Fruit fly (Drosophila melanogaster) whole organism, embryonic: ENCODE data around the gene Ns1.

Source experiments
- Adf1 ChIP-seq: fragments of 200-800 bp; sonication (Bioruptor generic); IDR thresholded peaks from 2 replicates; pipeline ENCODE4 v1.3.6; 2022; ENCODE audit warnings: missing biosample characterization, missing genetic modification characterization
- Atf3 ChIP-seq: fragments of 200-800 bp; sonication (Bioruptor generic); optimal IDR thresholded peaks from 3 replicates; lab custom pipeline; 2016; ENCODE audit warnings: missing biosample characterization, missing genetic modification characterization
- BtbVII ChIP-seq: fragments of 200-800 bp; sonication (Bioruptor generic); optimal IDR thresholded peaks from 3 replicates; lab custom pipeline; 2017; ENCODE audit warnings: missing biosample characterization, mild to moderate bottlenecking, missing genetic modification characterization
- CG10274 ChIP-seq: fragments of 200-800 bp; sonication (Bioruptor generic); optimal IDR thresholded peaks from 3 replicates; lab custom pipeline; 2017; ENCODE audit warnings: missing biosample characterization, mild to moderate bottlenecking, missing genetic modification characterization
- CG10321 ChIP-seq: fragments of 200-800 bp; sonication (Bioruptor generic); IDR thresholded peaks from 2 replicates; pipeline ENCODE4 v1.3.6; 2022; ENCODE audit warnings: missing biosample characterization, missing genetic modification characterization
- CG10565 ChIP-seq: fragments of 200-800 bp; sonication (Bioruptor generic); optimal IDR thresholded peaks from 3 replicates; lab custom pipeline; 2016; ENCODE audit warnings: missing biosample characterization, mild to moderate bottlenecking, missing genetic modification characterization
- CG11247 ChIP-seq: fragments of 200-800 bp; sonication (Bioruptor generic); IDR thresholded peaks from 2 replicates; pipeline ENCODE4 v1.3.6; 2022; ENCODE audit warnings: missing biosample characterization, missing genetic modification characterization
- CG11560 ChIP-seq: fragments of 200-800 bp; sonication (Bioruptor generic); IDR thresholded peaks from 3 replicates; pipeline ENCODE4 v1.3.6; 2022; ENCODE audit warnings: missing biosample characterization, missing genetic modification characterization
- CG1529 ChIP-seq: fragments of 200-800 bp; sonication (Bioruptor generic); optimal IDR thresholded peaks from 3 replicates; lab custom pipeline; 2018; ENCODE audit warnings: missing biosample characterization, missing genetic modification characterization
- CG16815 ChIP-seq: fragments of 200-800 bp; sonication (Bioruptor generic); optimal IDR thresholded peaks from 3 replicates; lab custom pipeline; 2017; ENCODE audit warnings: missing biosample characterization, mild to moderate bottlenecking, missing genetic modification characterization
- CG17829 ChIP-seq: fragments of 200-800 bp; optimal IDR thresholded peaks from 2 replicates; lab custom pipeline; 2019; ENCODE audit warnings: missing biosample characterization, mild to moderate bottlenecking, missing genetic modification characterization, moderate library complexity
- CG18476 ChIP-seq: fragments of 200-800 bp; sonication (Bioruptor generic); optimal IDR thresholded peaks from 2 replicates; lab custom pipeline; 2016; ENCODE audit warnings: missing biosample characterization, mild to moderate bottlenecking, missing genetic modification characterization
- CG2678 ChIP-seq: fragments of 200-800 bp; sonication (Bioruptor generic); optimal IDR thresholded peaks from 3 replicates; lab custom pipeline; 2019; ENCODE audit warnings: missing biosample characterization, mild to moderate bottlenecking, missing genetic modification characterization, moderate library complexity
- CG2712 ChIP-seq: fragments of 200-800 bp; optimal IDR thresholded peaks from 3 replicates; lab custom pipeline; 2019; ENCODE audit warnings: missing biosample characterization, mild to moderate bottlenecking, missing genetic modification characterization, moderate library complexity
- CG31224 ChIP-seq: fragments of 200-800 bp; sonication (Bioruptor generic); IDR thresholded peaks from 2 replicates; pipeline ENCODE4 v1.3.6; 2022; ENCODE audit warnings: missing biosample characterization, missing genetic modification characterization
- CG34376 ChIP-seq: fragments of 200-800 bp; sonication (Bioruptor generic); optimal IDR thresholded peaks from 2 replicates; lab custom pipeline; 2018; ENCODE audit warnings: missing biosample characterization, mild to moderate bottlenecking, missing genetic modification characterization
- CG42726 ChIP-seq: fragments of 200-800 bp; sonication (Bioruptor generic); IDR thresholded peaks from 2 replicates; pipeline ENCODE4 v1.3.6; 2022; ENCODE audit warnings: missing biosample characterization, missing genetic modification characterization; ENCODE audit not compliant: partially characterized antibody
- CG6272 ChIP-seq: fragments of 200-800 bp; sonication (Bioruptor generic); IDR thresholded peaks from 2 replicates; pipeline ENCODE4 v1.3.6; 2022; ENCODE audit warnings: missing biosample characterization, missing genetic modification characterization
- CG8089 ChIP-seq: fragments of 200-800 bp; sonication (Bioruptor generic); optimal IDR thresholded peaks from 3 replicates; lab custom pipeline; 2016; ENCODE audit warnings: missing biosample characterization, missing genetic modification characterization
- D ChIP-seq, 2 experiments: fragments of 200-800 bp in 1 of 2; fragments of >200 bp in 1 of 2; sonication (Bioruptor generic) in 1 of 2; optimal IDR thresholded peaks; 2 replicates in 1 of 2; 3 replicates in 1 of 2; lab custom pipeline; 2017; ENCODE audit warnings: mild to moderate bottlenecking in 1 of 2, missing biosample characterization in 1 of 2, missing genetic modification characterization in 1 of 2, missing genetic modification reagents in 1 of 2
- HmgD ChIP-seq: fragments of 200-800 bp; sonication (Bioruptor generic); optimal IDR thresholded peaks from 3 replicates; lab custom pipeline; 2016; ENCODE audit warnings: missing biosample characterization, missing genetic modification characterization
- Hmx ChIP-seq: fragments of 200-800 bp; sonication (Bioruptor generic); optimal IDR thresholded peaks from 2 replicates; lab custom pipeline; 2016; ENCODE audit warnings: missing biosample characterization, missing genetic modification characterization
- Kr ChIP-seq: fragments of 200-800 bp; sonication (Bioruptor generic); optimal IDR thresholded peaks from 2 replicates; lab custom pipeline; 2017; ENCODE audit warnings: missing biosample characterization, mild to moderate bottlenecking, missing genetic modification characterization
- Lpt ChIP-seq: fragments of >200 bp; optimal IDR thresholded peaks from 2 replicates; lab custom pipeline; 2018; ENCODE audit warnings: missing biosample characterization, missing genetic modification characterization
- MBD-R2 ChIP-seq: fragments of 200-800 bp; sonication (Bioruptor generic); IDR thresholded peaks from 2 replicates; pipeline ENCODE4 v1.3.6; 2022; ENCODE audit warnings: missing biosample characterization, missing genetic modification characterization
- Meics ChIP-seq: fragments of 200-800 bp; sonication (Bioruptor generic); optimal IDR thresholded peaks from 2 replicates; lab custom pipeline; 2017; ENCODE audit warnings: missing biosample characterization, mild to moderate bottlenecking, missing genetic modification characterization
- Opbp ChIP-seq: fragments of 200-800 bp; sonication (Bioruptor generic); IDR thresholded peaks from 3 replicates; pipeline ENCODE4 v1.3.6; 2022; ENCODE audit warnings: missing biosample characterization, missing genetic modification characterization; ENCODE audit not compliant: partially characterized antibody
- Rx ChIP-seq: fragments of 200-800 bp; sonication (Bioruptor generic); IDR thresholded peaks from 2 replicates; pipeline ENCODE4 v1.3.6; 2022; ENCODE audit warnings: missing biosample characterization, missing genetic modification characterization
- Scr ChIP-seq: fragments of 200-800 bp; sonication (Bioruptor generic); IDR thresholded peaks from 2 replicates; pipeline ENCODE4 v1.3.6; 2022; ENCODE audit warnings: missing biosample characterization, missing genetic modification characterization; ENCODE audit not compliant: partially characterized antibody
- Sin3A ChIP-seq: fragments of >200 bp; optimal IDR thresholded peaks from 2 replicates; lab custom pipeline; 2018
- Sox102F ChIP-seq: fragments of 200-800 bp; sonication (Bioruptor generic); optimal IDR thresholded peaks from 2 replicates; lab custom pipeline; 2018; ENCODE audit warnings: missing biosample characterization, mild to moderate bottlenecking, missing genetic modification characterization, moderate library complexity
- Sry-δ ChIP-seq: fragments of 200-800 bp; sonication (Bioruptor generic); optimal IDR thresholded peaks from 2 replicates; lab custom pipeline; 2016; ENCODE audit warnings: missing biosample characterization, missing genetic modification characterization
- ara ChIP-seq: fragments of 200-800 bp; sonication (Bioruptor generic); IDR thresholded peaks from 2 replicates; pipeline ENCODE4 v1.3.6; 2022; ENCODE audit warnings: missing biosample characterization, missing genetic modification characterization
- ase ChIP-seq: fragments of 200-800 bp; sonication (Bioruptor generic); IDR thresholded peaks from 3 replicates; pipeline ENCODE4 v1.3.6; 2022; ENCODE audit warnings: missing biosample characterization, missing genetic modification characterization
- cad ChIP-seq: fragments of >200 bp; optimal IDR thresholded peaks from 2 replicates; lab custom pipeline; 2017; ENCODE audit warnings: missing biosample characterization, missing genetic modification characterization
- chn ChIP-seq: fragments of 200-800 bp; sonication (Bioruptor generic); optimal IDR thresholded peaks from 2 replicates; lab custom pipeline; 2016; ENCODE audit warnings: missing biosample characterization, missing genetic modification characterization
- dmrt99B ChIP-seq: fragments of 200-800 bp; sonication (Bioruptor generic); optimal IDR thresholded peaks from 2 replicates; lab custom pipeline; 2018; ENCODE audit warnings: missing biosample characterization, mild to moderate bottlenecking, missing genetic modification characterization, moderate library complexity
- gcm ChIP-seq: fragments of 200-800 bp; sonication (Bioruptor generic); optimal IDR thresholded peaks from 2 replicates; lab custom pipeline; 2019; ENCODE audit warnings: missing biosample characterization, mild to moderate bottlenecking, missing genetic modification characterization, moderate library complexity
- lov ChIP-seq, 2 experiments: fragments of 200-800 bp in 1 of 2; fragments of >200 bp in 1 of 2; sonication (Bioruptor generic) in 1 of 2; IDR thresholded peaks in 1 of 2; optimal IDR thresholded peaks in 1 of 2; 2 replicates in 1 of 2; 3 replicates in 1 of 2; pipeline versions ENCODE4 v1.3.6 to Lab custom; 2017 to 2022; ENCODE audit warnings: missing biosample characterization in 1 of 2, missing genetic modification characterization in 1 of 2
- odd ChIP-seq: fragments of 200-800 bp; sonication (Bioruptor generic); optimal IDR thresholded peaks from 2 replicates; lab custom pipeline; 2017; ENCODE audit warnings: missing biosample characterization, mild to moderate bottlenecking, missing genetic modification characterization
- pb ChIP-seq: fragments of 200-800 bp; sonication (Bioruptor generic); optimal IDR thresholded peaks from 3 replicates; lab custom pipeline; 2016; ENCODE audit warnings: missing biosample characterization, missing genetic modification characterization
- pros ChIP-seq: fragments of 200-800 bp; sonication (Bioruptor generic); optimal IDR thresholded peaks from 3 replicates; lab custom pipeline; 2019; ENCODE audit warnings: missing biosample characterization, mild to moderate bottlenecking, missing genetic modification characterization, moderate library complexity
- pum ChIP-seq: fragments of 200-800 bp; sonication (Bioruptor generic); optimal IDR thresholded peaks from 2 replicates; lab custom pipeline; 2016; ENCODE audit warnings: missing biosample characterization, missing genetic modification characterization
- ranshi ChIP-seq: fragments of 200-800 bp; sonication (Bioruptor generic); IDR thresholded peaks from 2 replicates; pipeline ENCODE4 v1.3.6; 2022; ENCODE audit warnings: missing biosample characterization, missing genetic modification characterization
- salm ChIP-seq: fragments of 200-800 bp; sonication (Bioruptor generic); optimal IDR thresholded peaks from 2 replicates; lab custom pipeline; 2018; ENCODE audit warnings: missing biosample characterization, mild to moderate bottlenecking, missing genetic modification characterization
- scrt ChIP-seq: fragments of 200-800 bp; sonication (Bioruptor generic); optimal IDR thresholded peaks from 2 replicates; lab custom pipeline; 2018; ENCODE audit warnings: missing biosample characterization, mild to moderate bottlenecking, missing genetic modification characterization, moderate library complexity
- sim ChIP-seq: fragments of 200-800 bp; sonication (Bioruptor generic); IDR thresholded peaks from 2 replicates; pipeline ENCODE4 v1.3.6; 2022; ENCODE audit warnings: missing biosample characterization, missing genetic modification characterization
- sug ChIP-seq: fragments of 200-800 bp; optimal IDR thresholded peaks from 2 replicates; lab custom pipeline; 2019; ENCODE audit warnings: missing biosample characterization, mild to moderate bottlenecking, missing genetic modification characterization, moderate library complexity
- twi ChIP-seq: fragments of 200-800 bp; optimal IDR thresholded peaks from 2 replicates; lab custom pipeline; 2019; ENCODE audit warnings: missing biosample characterization, mild to moderate bottlenecking, missing genetic modification characterization, moderate library complexity
- zen ChIP-seq: fragments of 200-800 bp; sonication (Bioruptor generic); optimal IDR thresholded peaks from 3 replicates; lab custom pipeline; 2018; ENCODE audit warnings: missing biosample characterization, mild to moderate bottlenecking, missing genetic modification characterization, moderate library complexity
- zfh2 ChIP-seq: fragments of 200-800 bp; sonication (Bioruptor generic); optimal IDR thresholded peaks from 2 replicates; lab custom pipeline; 2016; ENCODE audit warnings: missing biosample characterization, missing genetic modification characterization

Gene Ns1

DNA sequence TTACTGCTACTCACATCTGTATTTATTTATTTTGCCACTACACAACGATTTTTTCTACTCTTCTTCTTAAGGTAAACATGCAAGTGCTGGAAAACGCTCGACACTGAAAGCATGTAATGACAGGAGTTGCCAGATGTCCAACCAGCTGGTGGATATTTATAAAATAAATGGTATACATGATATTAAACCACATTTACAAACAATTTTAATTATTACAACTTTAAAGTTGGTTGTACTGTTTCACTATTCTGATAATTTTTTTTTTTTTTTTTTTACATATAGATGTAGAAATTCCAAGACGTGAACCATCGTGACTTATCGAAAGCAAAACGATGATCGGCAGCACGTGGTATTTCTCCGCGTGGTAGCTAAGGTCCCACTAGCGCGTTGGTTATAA lies 7.4 kb upstream of the Ns1 start, which contains the start of the genes Keap1 and kuk (continued):
- TF ChIP-seq sim (GFP tag; lab: Robert Waterston, UW) = no peak
- peak; percentile 34 for TF ChIP-seq zen (tag; lab: Kevin White, UChicago)
- TF ChIP-seq sug (tag; lab: Kevin White, UChicago) = peak; percentile 33
- peak; percentile 68 for TF ChIP-seq CG18476 (GFP tag; lab: Kevin White, UChicago)
- peak; percentile 13; the same call in 1 of the 3 replicates for TF ChIP-seq CG11560 (tag; lab: Robert Waterston, UW)
- TF ChIP-seq dmrt99B (tag; lab: Kevin White, UChicago) = no peak
- TF ChIP-seq ase = no peak
- TF ChIP-seq CG31224 (GFP tag; lab: Robert Waterston, UW) = 0 out of 2 replicates have a peak, but pooled peaks have one; percentile 32
- peak; percentile 22 for TF ChIP-seq Sox102F
- TF ChIP-seq Hmx = no peak
- no peak for TF ChIP-seq CG34376
- no peak for TF ChIP-seq cad
- TF ChIP-seq Adf1 (GFP tag; lab: Robert Waterston, UW) = no peak
- peak; percentile 61 for TF ChIP-seq CG11247
- TF ChIP-seq CG16815 (GFP tag; lab: Kevin White, UChicago) = peak; percentile 16
- no peak for TF ChIP-seq HmgD (GFP tag; lab: Kevin White, UChicago)
- TF ChIP-seq MBD-R2 (GFP tag; lab: Robert Waterston, UW) = peak; percentile 42
- TF ChIP-seq ranshi (GFP tag; lab: Robert Waterston, UW) = peak; percentile 67
- TF ChIP-seq pum (GFP tag; lab: Kevin White, UChicago) = peak; percentile 63
- peak; percentile 73 for TF ChIP-seq Sry-δ (GFP tag; lab: Kevin White, UChicago)
- TF ChIP-seq twi (tag; lab: Kevin White, UChicago) = no peak
- peak; percentile 62 for TF ChIP-seq CG2712 (tag; lab: Kevin White, UChicago)
- no peak for TF ChIP-seq Lpt (GFP tag; lab: Kevin White, UChicago)
- peak; percentile 43 for TF ChIP-seq CG17829 (tag; lab: Kevin White, UChicago)
- TF ChIP-seq pb (GFP tag; lab: Kevin White, UChicago) = peak; percentile 17
- no peak for TF ChIP-seq gcm (GFP tag; lab: Kevin White, UChicago)
- no peak for TF ChIP-seq CG10274 (GFP tag; lab: Kevin White, UChicago)
- TF ChIP-seq CG1529 (GFP tag; lab: Kevin White, UChicago) = no peak
- TF ChIP-seq Sin3A (lab: Kevin White, UChicago) = peak; percentile 85
- peak; percentile 24 for TF ChIP-seq CG8089 (GFP tag; lab: Kevin White, UChicago)
- peak; percentile 88 for TF ChIP-seq Scr (GFP tag; lab: Robert Waterston, UW)
- peak; percentile 56 for TF ChIP-seq zfh2 (GFP tag; lab: Kevin White, UChicago)
- TF ChIP-seq odd (GFP tag; lab: Kevin White, UChicago) = no peak
- peak; percentile 35 for TF ChIP-seq scrt
- TF ChIP-seq ara (GFP tag; lab: Robert Waterston, UW) = 0 out of 2 replicates have a peak, but pooled peaks have one; percentile 8
- peak; percentile 84 for TF ChIP-seq CG42726 (GFP tag; lab: Robert Waterston, UW)
- peak; percentile 46; the same call in 1 of the 2 replicates for TF ChIP-seq CG6272 (GFP tag; lab: Robert Waterston, UW)
- TF ChIP-seq D (optimal IDR thresholded peaks at IDR 0.05; lab: Kevin White, UChicago) = no peak
- no peak for TF ChIP-seq D (GFP tag; optimal IDR thresholded peaks at IDR 0.05; lab: Kevin White, UChicago)
- no peak for TF ChIP-seq lov (optimal IDR thresholded peaks at IDR 0.05; lab: Kevin White, UChicago)
- no peak for TF ChIP-seq lov (GFP tag; IDR thresholded peaks at IDR 0.05; lab: Robert Waterston, UW)
- peak; percentile 5; the same call in 1 of the 2 replicates for TF ChIP-seq Rx (GFP tag; lab: Robert Waterston, UW)
- no peak for TF ChIP-seq Kr
- no peak for TF ChIP-seq CG10321 (GFP tag; lab: Robert Waterston, UW)
- TF ChIP-seq chn (GFP tag; lab: Kevin White, UChicago) = peak; percentile 50
- TF ChIP-seq pros (GFP tag; lab: Kevin White, UChicago) = no peak
- TF ChIP-seq Meics (GFP tag; lab: Kevin White, UChicago) = no peak
- peak; percentile 12 for TF ChIP-seq CG2678 (tag; lab: Kevin White, UChicago)
- TF ChIP-seq CG10565 (GFP tag; lab: Kevin White, UChicago) = no peak
- TF ChIP-seq Opbp (GFP tag; lab: Robert Waterston, UW) = peak; percentile 71
- peak; percentile 48 for TF ChIP-seq Atf3 (GFP tag; lab: Kevin White, UChicago)
- TF ChIP-seq salm (tag; lab: Kevin White, UChicago) = no peak
- peak; percentile 22 for TF ChIP-seq BtbVII (GFP tag; lab: Kevin White, UChicago)
